Worm (Caenorhabditis elegans) whole organism, L4/young adult: ENCODE data around the gene K11D12.13.

Experiments
- W03F9.2 ChIP-seq: fragments of 150-350 bp; optimal IDR thresholded peaks from 2 replicates; lab custom pipeline; 2014; ENCODE audit warnings: missing biosample characterization, missing genetic modification characterization
- dao-5 ChIP-seq: sonication (generic microtip); optimal IDR thresholded peaks from 2 replicates; lab custom pipeline; 2016; ENCODE audit warnings: missing genotype, missing genetic modification characterization, moderate library complexity, missing compliant biosample characterization
- him-1 ChIP-seq: sonication (generic microtip); optimal IDR thresholded peaks from 2 replicates; lab custom pipeline; 2016; ENCODE audit warnings: missing genotype, missing genetic modification reagents, missing genetic modification characterization, missing compliant biosample characterization

DNA sequence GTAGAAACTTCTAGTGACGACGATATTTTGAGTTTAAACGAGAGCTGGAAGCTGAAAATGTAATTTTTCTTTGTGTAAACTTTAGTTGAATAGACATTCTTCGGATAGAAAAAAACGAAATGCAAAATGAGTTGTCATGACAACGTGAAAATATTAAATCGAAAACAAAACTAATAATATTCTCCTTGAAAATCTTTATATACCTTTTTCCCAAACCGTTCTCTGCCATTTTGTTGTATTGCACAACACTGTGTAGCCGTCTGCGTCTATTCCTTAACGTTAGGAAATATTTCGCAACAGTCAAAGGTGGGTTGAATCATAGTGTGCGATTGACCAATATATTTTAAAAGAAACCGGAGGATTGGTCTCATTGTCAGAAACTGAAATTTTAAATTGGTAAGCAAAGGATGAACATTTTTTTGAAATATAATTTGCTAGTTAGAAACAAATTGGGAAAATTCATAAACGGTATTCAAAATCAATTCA is 47.7 kb downstream of the K11D12.13 start, which contains the start of gene Y58A7A.3:
- TF ChIP-seq W03F9.2 (tag; lab: Kevin White, UChicago) (peak; percentile 68), him-1 (no peak), dao-5 (tag; lab: Kevin White, UChicago) (no peak)
